Worm (Caenorhabditis elegans): ENCODE measurements around the gene F20D12.7.
"Not testable (repeated sequence)": the region's sequence is repeated elsewhere in the genome, so short reads cannot be mapped to it uniquely, and the experiment has no call there.

The F20D12.7 gene

DNA sequence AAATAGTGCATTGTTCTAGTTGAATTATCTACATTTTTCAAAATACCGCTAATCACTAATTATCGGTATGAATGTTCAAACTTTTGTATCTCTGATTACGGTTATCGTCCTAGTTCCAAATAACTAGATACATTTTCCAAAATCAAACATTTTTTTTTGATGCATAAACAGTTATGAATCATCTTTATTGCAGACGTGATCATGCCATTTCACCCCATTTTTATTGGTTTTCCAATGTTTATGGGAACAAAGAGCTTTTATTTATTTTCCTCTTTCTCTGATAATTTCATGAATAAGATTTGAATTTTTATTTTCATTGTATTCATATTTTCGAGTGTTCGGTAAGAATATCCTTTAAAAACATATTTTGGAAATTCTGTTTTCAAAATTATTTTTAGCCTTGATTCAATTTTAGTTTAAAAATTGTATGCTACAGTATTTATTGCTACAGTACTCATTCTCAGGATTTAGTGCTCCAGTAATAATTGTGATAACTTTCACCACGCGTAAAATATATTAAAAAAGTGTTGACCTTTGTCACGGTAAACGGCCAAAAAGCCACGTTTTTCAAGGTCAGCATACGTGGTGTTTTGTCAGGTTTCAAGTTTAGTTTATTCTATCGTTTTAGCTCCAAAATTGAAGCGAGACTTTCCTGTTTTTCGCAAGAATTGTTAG is 18.0 kb upstream of the F20D12.7 start, which contains the start of gene csr-1:
csr-1 (plus strand) TSS at position 625 of the 675 bp plus-strand sequence.
- TF ChIP-seq elt-1 (tag; optimal IDR thresholded peaks at IDR 0.05) (no peak), ZK546.5 (tag; optimal IDR thresholded peaks at IDR 0.05) (no peak), ztf-1 (GFP tag; conservative IDR thresholded peaks at IDR 0.05) (no peak), R02D3.7 (tag; optimal IDR thresholded peaks at IDR 0.05) (no peak)

DNA sequence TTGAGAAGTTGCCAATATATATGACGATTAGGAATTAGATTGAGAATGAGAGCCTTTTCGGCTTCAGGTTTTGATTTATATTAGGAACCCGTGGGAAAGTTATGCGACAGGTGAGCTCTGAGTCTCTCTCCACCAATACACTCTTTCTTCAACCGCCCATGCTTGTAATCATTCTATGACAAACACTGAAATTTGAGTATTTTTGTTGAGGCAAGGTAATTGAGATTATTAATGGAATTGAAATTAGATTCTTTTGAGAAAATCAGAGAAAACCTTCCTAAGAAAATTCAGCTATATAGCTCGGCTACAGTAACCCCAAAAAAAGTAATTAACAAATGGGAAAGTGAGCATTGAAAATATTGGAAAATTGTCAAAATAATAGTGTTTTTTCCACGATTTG is 17.1 kb upstream of the F20D12.7 start, which contains the start of gene ceh-19:
ceh-19 (minus strand) TSS at position 101 of the 400 bp plus-strand sequence.
- TF ChIP-seq lin-11 (tag; optimal IDR thresholded peaks at IDR 0.05) (no peak), snpc-4 (tag; optimal IDR thresholded peaks at IDR 0.05) (no peak)

- TF ChIP-seq zag-1 (tag; optimal IDR thresholded peaks at IDR 0.05), result no peak
- TF ChIP-seq nhr-12 (tag; optimal IDR thresholded peaks at IDR 0.05), result no peak
- TF ChIP-seq nhr-129 (tag; optimal IDR thresholded peaks at IDR 0.05), result no peak
- no peak for TF ChIP-seq Y55F3AM.14 (GFP tag; optimal IDR thresholded peaks at IDR 0.05)
- TF ChIP-seq elt-3 (tag; optimal IDR thresholded peaks at IDR 0.05), result no peak
- no peak for TF ChIP-seq nhr-6 (tag; optimal IDR thresholded peaks at IDR 0.05)
- TF ChIP-seq unc-39 (tag; optimal IDR thresholded peaks at IDR 0.05), result no peak
- TF ChIP-seq ztf-11 (tag; optimal IDR thresholded peaks at IDR 0.05), result no peak
- TF ChIP-seq aly-2 (tag; optimal IDR thresholded peaks at IDR 0.05), result no peak
- no peak for TF ChIP-seq ceh-82 (tag; optimal IDR thresholded peaks at IDR 0.05)
- TF ChIP-seq fos-1 (tag; optimal IDR thresholded peaks at IDR 0.05), result no peak
- TF ChIP-seq elt-1 (tag; optimal IDR thresholded peaks at IDR 0.05), result no peak
- no peak for TF ChIP-seq nhr-10 (tag; optimal IDR thresholded peaks at IDR 0.05)
- no peak for TF ChIP-seq ztf-4 (tag; optimal IDR thresholded peaks at IDR 0.05)
- no peak for TF ChIP-seq egl-27 (tag; optimal IDR thresholded peaks at IDR 0.05)
- TF ChIP-seq skn-1 (tag; optimal IDR thresholded peaks at IDR 0.05), result no peak
- TF ChIP-seq unc-62 (GFP tag; optimal IDR thresholded peaks at IDR 0.05), result no peak
- no peak for TF ChIP-seq dmd-4 (tag; optimal IDR thresholded peaks at IDR 0.05)
Measured at ce11 chrIV:7954006-7954405, 15.3 kb upstream of the F20D12.7 start.

DNA sequence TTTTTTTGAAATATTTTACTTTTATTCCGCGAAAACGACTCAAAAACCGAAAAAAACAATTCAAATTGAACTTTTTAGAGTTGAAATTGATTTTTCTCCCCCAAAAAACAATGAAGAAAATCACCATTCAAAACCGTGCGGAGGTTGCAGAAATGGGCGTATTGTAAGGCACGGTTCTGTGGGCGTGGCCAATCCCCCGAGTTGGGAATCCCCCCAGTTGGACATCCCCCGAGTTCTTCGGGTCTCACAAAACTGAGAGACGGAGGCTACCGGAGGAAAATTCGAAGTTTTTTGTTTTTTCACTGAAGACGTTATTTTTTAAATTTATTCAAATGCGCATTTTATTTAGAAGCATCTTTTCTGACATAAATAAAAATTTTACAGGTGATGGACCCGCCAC is 9.6 kb upstream of the F20D12.7 start, which contains the start of gene mcm-3AP:
mcm-3AP (plus strand) TSS at position 383 of the 400 bp plus-strand sequence.
- TF ChIP-seq C34F6.9 (tag; optimal IDR thresholded peaks at IDR 0.05) (peak; percentile 2), unc-55 (GFP tag; optimal IDR thresholded peaks at IDR 0.05) (peak; percentile 48), F13H6.1 (tag; optimal IDR thresholded peaks at IDR 0.05) (peak; percentile 8), lsy-2 (tag; optimal IDR thresholded peaks at IDR 0.05) (peak in 1 of 2 experiments; percentile 63)

- TF ChIP-seq sma-3 (GFP tag; optimal IDR thresholded peaks at IDR 0.05), result peak; percentile 68
- peak; percentile 49 for TF ChIP-seq zag-1 (tag; optimal IDR thresholded peaks at IDR 0.05)
- peak; percentile 82 to 96 for TF ChIP-seq lsy-2 (tag; optimal IDR thresholded peaks at IDR 0.05)
- TF ChIP-seq F13H6.1 (tag; optimal IDR thresholded peaks at IDR 0.05), result peak; percentile 68
- peak; percentile 24 for TF ChIP-seq nhr-25 (tag; optimal IDR thresholded peaks at IDR 0.05)
- peak; percentile 32 for TF ChIP-seq gmeb-1 (tag; optimal IDR thresholded peaks at IDR 0.05)
- TF ChIP-seq crh-2 (tag; optimal IDR thresholded peaks at IDR 0.05), result peak; percentile 33
- TF ChIP-seq snpc-4 (tag; optimal IDR thresholded peaks at IDR 0.05), result peak; percentile 7
- peak; percentile 65 for TF ChIP-seq lin-13 (GFP tag; optimal IDR thresholded peaks at IDR 0.05)
- TF ChIP-seq sma-9 (GFP tag; optimal IDR thresholded peaks at IDR 0.05), result peak; percentile 75
- TF ChIP-seq sma-9 (tag; optimal IDR thresholded peaks at IDR 0.05), result not testable (repeated sequence)
- TF ChIP-seq nhr-129 (tag; optimal IDR thresholded peaks at IDR 0.05), result peak; percentile 74
- TF ChIP-seq unc-55 (GFP tag; optimal IDR thresholded peaks at IDR 0.05), result peak; percentile 55
- peak; percentile 72 for TF ChIP-seq C34F6.9 (tag; optimal IDR thresholded peaks at IDR 0.05)
Measured at ce11 chrIV:7946899-7947499, 8.3 kb upstream of the F20D12.7 start, which contains the start of gene F20D12.12. Gene F20D12.12, plus strand, starts transcription at chrIV:7947440.

All from whole organism, L2 larva.